Worm (Caenorhabditis elegans) whole organism, L4 larva: ENCODE measurements around the gene srw-12.

ENCODE experiments used
- R02D3.7 ChIP-seq: fragments of 150-350 bp; sonication (generic microtip); optimal IDR thresholded peaks from 3 replicates; lab custom pipeline; 2014; ENCODE audit warnings: missing biosample characterization, missing genetic modification characterization
- ZK546.5 ChIP-seq, 2 experiments: sonication (generic microtip); optimal IDR thresholded peaks; 2 replicates each; lab custom pipeline; 2017; ENCODE audit warnings: missing biosample characterization in 2 of 2, missing genetic modification characterization in 2 of 2
- dmd-9 ChIP-seq: fragments of 200-800 bp; sonication (Bioruptor generic); IDR thresholded peaks from 2 replicates; pipeline ENCODE4 v1.3.6; 2022; ENCODE audit warnings: missing genetic modification reagents, missing genetic modification characterization, missing compliant biosample characterization
- egl-27 ChIP-seq: sonication (generic microtip); optimal IDR thresholded peaks from 3 replicates; lab custom pipeline; 2017; ENCODE audit warnings: missing biosample characterization, missing genetic modification reagents, missing genetic modification characterization
- fkh-10 ChIP-seq: fragments of 150-350 bp; optimal IDR thresholded peaks from 2 replicates; lab custom pipeline; 2014; ENCODE audit warnings: missing biosample characterization, missing genetic modification reagents, missing genetic modification characterization
- mdl-1 ChIP-seq, 2 experiments: fragments of 150-350 bp in 1 of 2; sonication (generic microtip) in 1 of 2; optimal IDR thresholded peaks; 2 replicates each; lab custom pipeline; 2014 to 2017; ENCODE audit warnings: missing biosample characterization in 2 of 2, missing genetic modification characterization in 2 of 2
- mxl-2 ChIP-seq: fragments of 200-800 bp; sonication (Bioruptor generic); conservative IDR thresholded peaks from 2 replicates; pipeline ENCODE4 v1.3.6; 2022; ENCODE audit warnings: missing genetic modification reagents, missing genetic modification characterization, missing compliant biosample characterization
- nhr-237 ChIP-seq: sonication (generic microtip); optimal IDR thresholded peaks from 2 replicates; lab custom pipeline; 2017; ENCODE audit warnings: missing biosample characterization, missing genetic modification characterization
- nhr-77 ChIP-seq: fragments of 150-350 bp; optimal IDR thresholded peaks from 2 replicates; lab custom pipeline; 2014; ENCODE audit warnings: missing biosample characterization, missing genetic modification characterization
- pha-4 ChIP-seq, 2 experiments: fragments of 150-350 bp in 1 of 2; fragments of 200-800 bp in 1 of 2; sonication (Bioruptor generic) in 1 of 2; IDR thresholded peaks in 1 of 2; optimal IDR thresholded peaks in 1 of 2; 2 replicates each; pipeline versions ENCODE4 v1.3.6 to Lab custom; 2014 to 2022; ENCODE audit warnings: missing genetic modification characterization in 2 of 2, missing genetic modification reagents in 2 of 2, missing biosample characterization in 1 of 2, missing compliant biosample characterization in 1 of 2
- snpc-4 ChIP-seq: fragments of 150-350 bp; optimal IDR thresholded peaks from 2 replicates; lab custom pipeline; 2014; ENCODE audit warnings: missing biosample characterization, missing genetic modification characterization
- spr-3 ChIP-seq: fragments of 200-800 bp; sonication (Bioruptor generic); optimal IDR thresholded peaks from 2 replicates; lab custom pipeline; 2018; ENCODE audit warnings: mild to moderate bottlenecking, missing genetic modification characterization, missing compliant biosample characterization
- unc-62 ChIP-seq, 3 experiments: fragments of 150-350 bp in 1 of 3; sonication (generic microtip); optimal IDR thresholded peaks in 2 of 3; peaks in 1 of 3; 1 replicate in 1 of 3; 2 replicates in 2 of 3; lab custom pipeline; 2014 to 2017; ENCODE audit warnings: missing biosample characterization in 3 of 3, missing genetic modification characterization in 3 of 3, missing genetic modification reagents in 3 of 3, missing genotype in 1 of 3
- zip-11 ChIP-seq: fragments of 200-800 bp; sonication (Bioruptor generic); IDR thresholded peaks from 2 replicates; pipeline ENCODE4 v1.3.6; 2022; ENCODE audit warnings: missing genetic modification characterization, missing compliant biosample characterization

DNA sequence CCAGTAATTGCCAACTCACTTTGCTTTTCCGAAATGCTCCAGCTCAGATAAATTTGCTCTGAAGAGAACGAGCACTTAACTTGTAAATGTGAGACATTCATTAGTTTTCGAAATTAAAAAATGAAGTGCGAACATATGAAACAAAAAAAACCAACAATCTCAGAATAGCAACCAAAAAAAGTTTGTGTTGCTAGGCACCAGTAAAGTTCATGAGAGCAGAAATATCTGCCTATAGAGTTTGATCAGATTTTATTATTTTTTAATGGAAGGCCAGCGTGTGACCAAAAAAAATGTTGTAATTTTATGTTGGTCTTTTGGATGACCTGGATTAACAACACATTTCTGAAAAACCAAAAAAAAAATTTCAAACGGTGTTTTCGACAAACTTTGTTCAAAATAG lies 25.7 kb upstream of the srw-12 start, which contains the start of gene M01B2.12:
- TF ChIP-seq dmd-9 (GFP tag; lab: Robert Waterston, UW) (no peak), ZK546.5 (tag; optimal IDR thresholded peaks at IDR 0.05; lab: Kevin White, UChicago) (no peak), mdl-1 (tag; optimal IDR thresholded peaks at IDR 0.05; lab: Kevin White, UChicago) (no peak), R02D3.7 (tag; lab: Kevin White, UChicago) (no peak), mxl-2 (no peak), snpc-4 (tag; lab: Kevin White, UChicago) (no peak), nhr-77 (tag; lab: Kevin White, UChicago) (no peak), fkh-10 (GFP tag; lab: Kevin White, UChicago) (no peak), zip-11 (no peak), spr-3 (GFP tag; lab: Kevin White, UChicago) (no peak), egl-27 (no peak), nhr-237 (tag; lab: Kevin White, UChicago) (no peak), unc-62 (GFP tag; optimal IDR thresholded peaks at IDR 0.05 in 1 of 2; lab: Kevin White, UChicago) (no peak), unc-62 (tag; optimal IDR thresholded peaks at IDR 0.05; lab: Kevin White, UChicago) (no peak), pha-4 (GFP tag; IDR thresholded peaks at IDR 0.05; lab: Robert Waterston, UW) (no peak), pha-4 (tag; optimal IDR thresholded peaks at IDR 0.05; lab: Kevin White, UChicago) (no peak)
